Worm (Caenorhabditis elegans): ENCODE results near the gene ceh-7.
A peak's percentile ranks its signal among the peaks of the same experiment; 100 is the strongest.

ceh-7 gene

DNA sequence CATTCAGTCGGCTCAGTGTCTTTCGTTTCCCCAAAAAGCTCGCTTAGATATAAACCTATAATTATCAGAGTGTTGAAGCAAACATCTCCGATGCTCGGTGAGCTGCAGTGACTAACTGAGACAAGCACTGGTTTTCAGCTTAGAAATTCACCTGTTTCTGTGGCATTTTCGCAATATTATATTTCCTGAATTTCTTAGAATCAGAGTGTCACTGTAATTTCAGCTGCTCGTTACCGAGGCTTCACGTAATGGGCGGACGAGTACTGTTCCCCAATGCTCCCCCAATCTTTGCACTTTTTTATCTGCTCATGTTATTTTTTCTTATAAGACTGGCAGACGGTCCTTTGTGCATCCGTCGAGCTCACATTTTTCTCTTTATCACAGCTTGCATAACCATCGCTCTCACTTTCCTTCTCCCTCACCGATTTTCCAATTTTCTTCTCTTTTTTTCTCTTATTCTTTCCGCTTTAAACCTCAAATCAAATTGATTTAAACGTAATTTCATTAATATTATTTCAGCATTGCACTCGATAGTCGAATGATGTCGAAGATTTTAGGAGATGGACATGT lies 18.4 kb upstream of the ceh-7 start, which contains the start of gene trcs-2:
trcs-2 (plus strand) TSS at position 520 of the 570 bp plus-strand sequence.
- no peak for TF ChIP-seq nhr-90 (tag; optimal IDR thresholded peaks at IDR 0.05; ENCODE audit: poor library complexity)
- TF ChIP-seq fos-1 (tag; optimal IDR thresholded peaks at IDR 0.05), result no peak
- TF ChIP-seq unc-30 (tag; optimal IDR thresholded peaks at IDR 0.05), result no peak
- peak; percentile 5 for TF ChIP-seq nhr-71 (tag; optimal IDR thresholded peaks at IDR 0.05)
- TF ChIP-seq nhr-84 (tag; optimal IDR thresholded peaks at IDR 0.05), result no peak
- TF ChIP-seq fkh-8 (tag; optimal IDR thresholded peaks at IDR 0.05), result peak; percentile 22
- no peak for TF ChIP-seq ama-1 (optimal IDR thresholded peaks at IDR 0.05)
- no peak for TF ChIP-seq dsc-1 (tag; optimal IDR thresholded peaks at IDR 0.05)
- TF ChIP-seq hlh-4 (tag; optimal IDR thresholded peaks at IDR 0.05), result peak; percentile 90

DNA sequence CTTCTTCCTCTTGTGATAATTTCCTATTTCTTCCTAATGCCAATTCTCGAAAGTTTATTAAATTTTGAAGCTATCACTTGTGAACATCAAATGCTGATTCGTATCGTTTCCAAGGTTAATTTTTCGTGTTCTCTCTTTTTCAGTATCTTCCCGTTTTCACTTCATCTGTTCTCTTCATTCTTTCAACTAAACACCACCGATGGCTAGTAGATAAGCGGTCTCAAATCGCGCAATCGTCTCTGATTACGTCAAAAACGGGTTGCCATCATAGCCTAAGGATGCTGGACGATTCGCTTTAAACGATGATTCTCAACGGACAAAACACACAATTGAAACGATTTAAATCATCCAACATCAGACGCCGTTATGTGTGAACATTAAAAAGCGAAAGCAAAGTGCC lies 13.9 kb upstream of the ceh-7 start:
- TF ChIP-seq snpc-4 (tag; optimal IDR thresholded peaks at IDR 0.05), result no peak
- TF ChIP-seq elt-3 (tag; optimal IDR thresholded peaks at IDR 0.05), result peak in 1 of 6 experiments; percentile 19
- TF ChIP-seq blmp-1 (tag; optimal IDR thresholded peaks at IDR 0.05), result peak; percentile 82
- TF ChIP-seq ztf-4 (tag; optimal IDR thresholded peaks at IDR 0.05), result peak; percentile 20
- TF ChIP-seq zip-4 (GFP tag; optimal IDR thresholded peaks at IDR 0.05), result no peak
- peak; percentile 53 for TF ChIP-seq lin-14 (GFP tag; optimal IDR thresholded peaks at IDR 0.05)
- TF ChIP-seq hpl-2 (GFP tag; optimal IDR thresholded peaks at IDR 0.05), result no peak

DNA sequence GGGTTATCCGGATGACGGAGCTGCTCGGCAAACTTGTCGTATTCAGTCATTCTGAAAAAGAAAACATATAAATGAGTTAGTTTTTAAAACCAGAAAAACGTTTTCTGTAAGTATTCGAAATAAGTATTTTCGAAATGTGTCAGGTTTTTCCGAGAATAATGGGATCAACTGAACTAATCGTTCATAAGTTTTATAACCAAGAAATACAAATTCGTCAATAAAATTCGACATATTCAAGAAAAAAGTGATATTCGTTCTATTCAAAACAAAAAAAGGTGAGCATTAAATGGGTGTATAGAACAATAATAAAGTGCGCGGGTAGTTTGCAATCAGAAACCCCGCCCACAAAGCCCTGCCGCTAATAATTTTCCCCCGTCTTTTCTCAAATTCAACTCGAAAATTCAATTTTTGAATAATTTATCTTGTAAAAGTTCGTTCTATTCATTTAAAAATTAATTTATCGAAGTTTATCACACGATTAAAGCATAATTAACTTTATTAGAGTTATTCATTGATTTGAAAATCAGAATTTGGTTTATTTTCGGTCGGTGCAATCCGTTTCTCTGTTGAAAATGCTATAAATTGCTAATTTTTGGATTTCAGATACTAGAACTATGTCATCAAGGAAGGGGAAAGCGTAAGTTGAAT lies 12.7 kb upstream of the ceh-7 start, which contains the start of the genes cyn-11 and T01B7.5:
cyn-11 (minus strand) TSS at position 51 of the 648 bp plus-strand sequence.
T01B7.5 (plus strand) TSS at position 598 of the 648 bp plus-strand sequence.
- TF ChIP-seq snu-23 (GFP tag; optimal IDR thresholded peaks at IDR 0.05) (peak; percentile 40), efl-1 (optimal IDR thresholded peaks at IDR 0.05) (peak; percentile 32 to 36), efl-1 (GFP tag; optimal IDR thresholded peaks at IDR 0.05 in 1 of 2) (peak; percentile 25 to 86), C16A3.4 (tag; optimal IDR thresholded peaks at IDR 0.05) (peak; percentile 31), swsn-7 (tag; optimal IDR thresholded peaks at IDR 0.05) (peak; percentile 12), lsy-2 (tag; optimal IDR thresholded peaks at IDR 0.05) (peak; percentile 27 to 54), lin-35 (GFP tag; optimal IDR thresholded peaks at IDR 0.05) (peak; percentile 9 to 40), nhr-71 (tag; optimal IDR thresholded peaks at IDR 0.05) (peak; percentile 23), rnt-1 (tag; optimal IDR thresholded peaks at IDR 0.05) (no peak), tbx-2 (tag; optimal IDR thresholded peaks at IDR 0.05) (no peak), nhr-19 (GFP tag; conservative IDR thresholded peaks at IDR 0.05) (0 out of 2 replicates have a peak, but pooled peaks have one; percentile 20), xbp-1 (tag; optimal IDR thresholded peaks at IDR 0.05) (peak; percentile 12), nhr-47 (tag; optimal IDR thresholded peaks at IDR 0.05) (peak; percentile 4), blmp-1 (tag; optimal IDR thresholded peaks at IDR 0.05) (peak; percentile 52), C04F5.9 (tag; optimal IDR thresholded peaks at IDR 0.05) (no peak), mef-2 (tag; optimal IDR thresholded peaks at IDR 0.05) (no peak), mep-1 (tag; optimal IDR thresholded peaks at IDR 0.05) (peak; percentile 47), nhr-11 (tag; optimal IDR thresholded peaks at IDR 0.05) (no peak), ceh-82 (tag; optimal IDR thresholded peaks at IDR 0.05) (peak in 1 of 3 experiments; percentile 18), dpl-1 (GFP tag; optimal IDR thresholded peaks at IDR 0.05) (peak; percentile 2 to 54 (median 7)), nhr-20 (tag; optimal IDR thresholded peaks at IDR 0.05) (peak; percentile 33)

DNA sequence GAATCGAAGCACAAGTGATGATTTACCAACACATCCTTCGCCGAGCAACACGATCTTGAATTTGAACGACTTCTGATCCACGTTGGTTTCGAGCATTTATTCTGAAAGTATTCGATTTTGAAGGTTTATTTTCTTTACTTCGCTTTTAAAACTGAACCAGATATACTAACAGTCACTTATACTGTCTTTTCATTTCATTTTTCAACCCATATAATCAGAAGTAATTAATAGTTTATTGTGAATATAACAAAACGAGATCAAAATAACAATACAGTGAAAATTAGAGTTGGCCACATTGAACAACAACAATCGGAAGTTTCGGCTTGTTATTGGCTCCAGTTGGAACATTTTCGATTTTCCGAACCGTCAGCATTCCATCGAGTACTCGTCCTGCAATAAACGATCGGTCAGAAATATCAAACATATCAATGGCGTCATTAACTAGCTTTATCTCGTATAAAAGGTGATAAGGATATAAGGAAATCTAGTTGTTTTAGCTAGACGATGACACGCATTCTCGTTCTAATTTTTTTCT lies 11.4 kb upstream of the ceh-7 start, which contains the start of the genes rab-21 and T01B7.13:
rab-21 (minus strand) TSS at position 101 of the 535 bp plus-strand sequence.
T01B7.13 (plus strand) TSS at position 485 of the 535 bp plus-strand sequence.
- no peak for TF ChIP-seq ceh-82 (tag; optimal IDR thresholded peaks at IDR 0.05)
- TF ChIP-seq skn-1 (tag; optimal IDR thresholded peaks at IDR 0.05), result no peak
- no peak for TF ChIP-seq C16A3.4 (tag; optimal IDR thresholded peaks at IDR 0.05)
- no peak for TF ChIP-seq pag-3 (tag; optimal IDR thresholded peaks at IDR 0.05; ENCODE audit: borderline replicate concordance, insufficient read depth)
- TF ChIP-seq egl-13 (tag; optimal IDR thresholded peaks at IDR 0.05), result no peak
- TF ChIP-seq unc-62 (GFP tag; optimal IDR thresholded peaks at IDR 0.05), result no peak
